Worm (Caenorhabditis elegans): ENCODE data around the gene hpo-26.

DNA sequence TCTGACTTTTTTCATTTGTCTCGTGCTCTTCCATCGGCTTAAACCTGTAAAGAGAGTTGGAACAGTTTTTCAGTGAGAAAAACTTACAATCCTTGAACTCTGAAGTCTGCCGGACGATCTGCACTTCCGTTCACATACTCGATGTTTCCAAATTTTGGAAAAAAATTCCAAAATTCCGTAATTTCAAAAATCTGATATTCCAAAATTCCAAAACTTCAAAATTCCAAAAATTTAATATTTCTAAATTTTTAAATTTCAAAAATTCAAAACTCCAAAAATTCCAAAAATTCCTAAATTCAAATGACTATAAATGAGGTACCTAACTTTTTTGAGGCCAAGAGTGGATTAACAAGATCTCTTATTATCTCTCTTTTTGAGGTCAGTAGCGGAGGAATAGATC is 43.7 kb upstream of the hpo-26 start, which contains the start of gene EGAP9.4:
- TF ChIP-seq nhr-77 (tag; optimal IDR thresholded peaks at IDR 0.05) (no peak), nhr-11 (tag; optimal IDR thresholded peaks at IDR 0.05) (no peak), ceh-82 (tag; optimal IDR thresholded peaks at IDR 0.05) (no peak), fos-1 (tag; optimal IDR thresholded peaks at IDR 0.05) (no peak), elt-1 (tag; optimal IDR thresholded peaks at IDR 0.05) (no peak), egl-27 (tag; optimal IDR thresholded peaks at IDR 0.05) (no peak), ama-1 (optimal IDR thresholded peaks at IDR 0.05) (no peak), elt-3 (tag; optimal IDR thresholded peaks at IDR 0.05) (no peak)
